Fruit fly (Drosophila melanogaster): ENCODE data around the gene Ugt302K1.

DNA sequence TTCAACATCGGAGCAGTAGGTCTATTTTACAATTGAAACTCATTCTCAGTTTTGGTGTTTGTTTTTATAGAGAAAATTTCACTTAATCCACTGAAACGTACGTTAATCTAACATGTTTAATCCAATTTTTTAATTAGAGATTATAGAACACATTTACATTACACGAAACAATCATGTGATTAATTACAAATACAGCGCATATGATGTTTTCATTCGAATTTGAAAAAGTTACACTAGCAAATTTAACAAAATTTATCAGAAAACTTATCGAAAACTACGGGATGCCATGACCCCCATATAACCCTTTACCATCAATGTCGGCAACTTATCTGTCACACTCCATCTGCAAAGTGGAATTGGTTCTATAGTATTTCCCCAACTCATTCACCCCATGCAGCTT is 8.5 kb downstream of the Ugt302K1 start, which contains the start of gene CheA86a:
- TF ChIP-seq CTCF (optimal IDR thresholded peaks at IDR 0.05) (no peak), CG8478 (optimal IDR thresholded peaks at IDR 0.05) (no peak)
